Fruit fly (Drosophila melanogaster) whole organism, prepupa: Measurements from ENCODE around the gene CG12535.

Experiments used
- CG10669 ChIP-seq: fragments of 200-800 bp; sonication (Bioruptor generic); optimal IDR thresholded peaks from 3 replicates; lab custom pipeline; 2018; ENCODE audit warnings: missing biosample characterization, mild to moderate bottlenecking, missing genetic modification characterization, moderate library complexity
- CG11294 ChIP-seq: fragments of 200-800 bp; sonication (Bioruptor generic); IDR thresholded peaks from 2 replicates; pipeline ENCODE4 v1.3.6; 2022; ENCODE audit warnings: missing biosample characterization, missing genetic modification characterization
- CG31627 ChIP-seq: fragments of 200-800 bp; sonication (Bioruptor generic); optimal IDR thresholded peaks from 3 replicates; lab custom pipeline; 2016; ENCODE audit warnings: missing biosample characterization, missing genetic modification characterization
- CG6792 ChIP-seq: fragments of 200-800 bp; sonication (Bioruptor generic); optimal IDR thresholded peaks from 3 replicates; lab custom pipeline; 2016; ENCODE audit warnings: missing biosample characterization, missing genetic modification characterization
- CG6808 ChIP-seq: fragments of 200-800 bp; sonication (Bioruptor generic); optimal IDR thresholded peaks from 3 replicates; lab custom pipeline; 2017; ENCODE audit warnings: missing biosample characterization, missing genetic modification characterization, mild to moderate bottlenecking, moderate library complexity, missing genetic modification reagents
- Ets21C ChIP-seq: fragments of 200-800 bp; sonication (Bioruptor generic); optimal IDR thresholded peaks from 3 replicates; lab custom pipeline; 2016; ENCODE audit warnings: missing biosample characterization, missing genetic modification characterization
- Gug ChIP-seq: fragments of 200-800 bp; sonication (Bioruptor generic); IDR thresholded peaks from 2 replicates; pipeline ENCODE4 v1.3.6; 2022; ENCODE audit warnings: missing biosample characterization, missing genetic modification characterization
- Hr38 ChIP-seq: sonication (Bioruptor generic); optimal IDR thresholded peaks from 2 replicates; lab custom pipeline; 2016; ENCODE audit warnings: missing biosample characterization, missing genetic modification characterization
- Lpt ChIP-seq: fragments of 200-800 bp; sonication (Bioruptor generic); optimal IDR thresholded peaks from 3 replicates; lab custom pipeline; 2016; ENCODE audit warnings: missing biosample characterization, missing genetic modification characterization
- Met ChIP-seq: fragments of 200-800 bp; sonication (Bioruptor generic); optimal IDR thresholded peaks from 3 replicates; lab custom pipeline; 2016; ENCODE audit warnings: missing biosample characterization, missing genetic modification characterization
- Sox102F ChIP-seq: fragments of 200-800 bp; sonication (Bioruptor generic); optimal IDR thresholded peaks from 2 replicates; lab custom pipeline; 2016; ENCODE audit warnings: missing biosample characterization, mild to moderate bottlenecking, missing genetic modification characterization
- fd59A ChIP-seq: fragments of 200-800 bp; sonication (Bioruptor generic); optimal IDR thresholded peaks from 2 replicates; lab custom pipeline; 2017; ENCODE audit warnings: missing biosample characterization, mild to moderate bottlenecking, missing genetic modification characterization, missing genetic modification reagents
- fd85E ChIP-seq: fragments of 200-800 bp; sonication (Bioruptor generic); optimal IDR thresholded peaks from 3 replicates; lab custom pipeline; 2016; ENCODE audit warnings: missing biosample characterization, missing genetic modification characterization
- salr ChIP-seq, 2 experiments: fragments of 200-800 bp; sonication (Bioruptor generic); optimal IDR thresholded peaks; 3 replicates each; lab custom pipeline; 2016 to 2018; ENCODE audit warnings: missing biosample characterization in 2 of 2, missing genetic modification characterization in 2 of 2, mild to moderate bottlenecking in 1 of 2

dm6 chrX:3451250-3451786 is 2.6 kb upstream of the CG12535 start:
- TF ChIP-seq CG11294 (GFP tag; lab: Robert Waterston, UW) (no peak), salr (GFP tag; optimal IDR thresholded peaks at IDR 0.05; lab: Kevin White, UChicago) (no peak), CG10669 (GFP tag; lab: Kevin White, UChicago) (no peak), CG31627 (no peak), fd85E (GFP tag; lab: Kevin White, UChicago) (no peak), Met (GFP tag; lab: Kevin White, UChicago) (no peak), fd59A (GFP tag; lab: Kevin White, UChicago) (no peak), Sox102F (GFP tag; lab: Kevin White, UChicago) (no peak), Ets21C (no peak), Lpt (GFP tag; lab: Kevin White, UChicago) (no peak), CG6792 (no peak), Hr38 (GFP tag; lab: Kevin White, UChicago) (no peak), CG6808 (no peak), Gug (GFP tag; lab: Robert Waterston, UW) (no peak)
